Fruit fly (Drosophila melanogaster): ENCODE data around the gene CG7299.

Gene CG7299

DNA sequence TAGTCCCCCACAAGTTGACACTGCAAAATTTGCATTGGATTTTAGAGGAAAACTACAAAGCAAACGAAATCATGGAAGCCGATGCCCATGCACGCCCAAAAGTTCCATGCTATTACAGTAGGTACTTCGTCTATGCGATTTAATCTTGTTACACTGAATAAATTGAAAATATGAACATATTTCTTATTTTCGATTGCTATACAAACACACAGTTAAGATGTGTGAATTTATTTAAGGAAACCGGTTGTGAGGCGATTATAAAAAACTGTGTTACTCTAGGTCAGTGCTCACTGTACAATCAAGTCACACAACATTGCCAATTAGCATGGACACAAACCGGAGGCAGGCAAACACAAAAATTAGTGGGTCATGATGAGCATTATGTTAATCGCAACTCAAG is 18.6 kb downstream of the CG7299 start (continued):
- peak; percentile 66; the same call in 1 of the 3 replicates for TF ChIP-seq sr (GFP tag; IDR thresholded peaks at IDR 0.05)
- TF ChIP-seq croc (GFP tag; conservative IDR thresholded peaks at IDR 0.05): peak; percentile 53; the same call in 1 of the 3 replicates
- peak; percentile 58 for TF ChIP-seq CG15011 (GFP tag; optimal IDR thresholded peaks at IDR 0.05)
- TF ChIP-seq CG17612 (GFP tag; IDR thresholded peaks at IDR 0.05): peak; percentile 33; the same call in 1 of the 2 replicates
- TF ChIP-seq CG7271 (tag; optimal IDR thresholded peaks at IDR 0.05): peak; percentile 12
- peak; percentile 65 for TF ChIP-seq CG18599 (GFP tag; optimal IDR thresholded peaks at IDR 0.05)
- peak; percentile 72 for TF ChIP-seq Bteb2 (GFP tag; optimal IDR thresholded peaks at IDR 0.05)
- TF ChIP-seq CG15696 (tag; optimal IDR thresholded peaks at IDR 0.05): no peak
- no peak for TF ChIP-seq HLHmδ (GFP tag; optimal IDR thresholded peaks at IDR 0.05)
- peak; percentile 87 for TF ChIP-seq Aef1 (GFP tag; IDR thresholded peaks at IDR 0.05)
- TF ChIP-seq CG14014 (GFP tag; IDR thresholded peaks at IDR 0.05): peak; percentile 91
- peak; percentile 89 for TF ChIP-seq HLH3B (GFP tag; IDR thresholded peaks at IDR 0.05)
- peak; percentile 78 for TF ChIP-seq CoRest (tag; optimal IDR thresholded peaks at IDR 0.05)
- peak; percentile 60; the same call in 1 of the 3 replicates for TF ChIP-seq CG2199 (GFP tag; IDR thresholded peaks at IDR 0.05)
- no peak for TF ChIP-seq CG6791 (GFP tag; IDR thresholded peaks at IDR 0.05; ENCODE audit: partially characterized antibody)
- TF ChIP-seq hth (optimal IDR thresholded peaks at IDR 0.05): no peak
- peak; percentile 21 for TF ChIP-seq Jarid2 (GFP tag; optimal IDR thresholded peaks at IDR 0.05)
- TF ChIP-seq CG8765 (GFP tag; IDR thresholded peaks at IDR 0.05): peak; percentile 47; the same call in 1 of the 2 replicates
- TF ChIP-seq CG1024 (GFP tag; IDR thresholded peaks at IDR 0.05): peak; percentile 80
- peak; percentile 34 for TF ChIP-seq CG8281 (tag; optimal IDR thresholded peaks at IDR 0.05)
- TF ChIP-seq CG6272 (GFP tag; IDR thresholded peaks at IDR 0.05): peak; percentile 75
- TF ChIP-seq CG2202 (tag; optimal IDR thresholded peaks at IDR 0.05): no peak
- TF ChIP-seq ap (GFP tag; IDR thresholded peaks at IDR 0.05): peak; percentile 76
- TF ChIP-seq CG13624 (GFP tag; optimal IDR thresholded peaks at IDR 0.05): peak; percentile 79
- TF ChIP-seq nau (GFP tag; optimal IDR thresholded peaks at IDR 0.05): peak; percentile 43
- no peak for TF ChIP-seq CG3995 (GFP tag; optimal IDR thresholded peaks at IDR 0.05)
- TF ChIP-seq Oaz (GFP tag; IDR thresholded peaks at IDR 0.05): peak; percentile 81
- peak; percentile 48 for TF ChIP-seq CG6813 (GFP tag; optimal IDR thresholded peaks at IDR 0.05)
- peak; percentile 82 for TF ChIP-seq pum (GFP tag; optimal IDR thresholded peaks at IDR 0.05)
- no peak for TF ChIP-seq CG7928 (GFP tag; optimal IDR thresholded peaks at IDR 0.05)
- peak; percentile 25; the same call in 1 of the 2 replicates for TF ChIP-seq wor (GFP tag; IDR thresholded peaks at IDR 0.05)
- peak; percentile 87 for TF ChIP-seq E2f1 (GFP tag; IDR thresholded peaks at IDR 0.05)
- peak; percentile 7 for TF ChIP-seq MTF-1 (GFP tag; optimal IDR thresholded peaks at IDR 0.05; ENCODE audit: borderline replicate concordance)
- TF ChIP-seq ken (GFP tag; IDR thresholded peaks at IDR 0.05): peak; percentile 77; the same call in 2 of the 3 replicates
- TF ChIP-seq Dref (GFP tag; IDR thresholded peaks at IDR 0.05): no peak
- peak; percentile 88 for TF ChIP-seq ind (GFP tag; optimal IDR thresholded peaks at IDR 0.05)
- TF ChIP-seq CG10979 (tag; optimal IDR thresholded peaks at IDR 0.05): no peak
- TF ChIP-seq insv (GFP tag; optimal IDR thresholded peaks at IDR 0.05): no peak
- TF ChIP-seq CG5953 (GFP tag; IDR thresholded peaks at IDR 0.05): peak; percentile 75
- TF ChIP-seq pb (GFP tag; optimal IDR thresholded peaks at IDR 0.05): peak; percentile 70
- TF ChIP-seq CG4282 (GFP tag; optimal IDR thresholded peaks at IDR 0.05): peak; percentile 57
- peak; percentile 21 for TF ChIP-seq CG30431 (GFP tag; optimal IDR thresholded peaks at IDR 0.05)
- no peak for TF ChIP-seq Hand (GFP tag; optimal IDR thresholded peaks at IDR 0.05)
- peak; percentile 52 for TF ChIP-seq dm (GFP tag; optimal IDR thresholded peaks at IDR 0.05)
- no peak for TF ChIP-seq CG8478 (optimal IDR thresholded peaks at IDR 0.05)
- TF ChIP-seq dpn (GFP tag; optimal IDR thresholded peaks at IDR 0.05): peak; percentile 70 to 88
- TF ChIP-seq tin (GFP tag; optimal IDR thresholded peaks at IDR 0.05): peak; percentile 74
- peak; percentile 56 for TF ChIP-seq CG18619 (GFP tag; optimal IDR thresholded peaks at IDR 0.05)
- no peak for TF ChIP-seq Tbp (GFP tag; optimal IDR thresholded peaks at IDR 0.05)
- TF ChIP-seq B-H2 (GFP tag; optimal IDR thresholded peaks at IDR 0.05): no peak
- peak; percentile 53 for TF ChIP-seq Hmx (GFP tag; optimal IDR thresholded peaks at IDR 0.05)
- peak; percentile 86 for TF ChIP-seq zfh1 (GFP tag; IDR thresholded peaks at IDR 0.05)

Data from whole organism, embryonic.